In genomic region chrX:5899241-5900145, dm6 we compare ENCODE assay signal across 2 fruit fly cellular contexts.
A peak's percentile ranks its signal among the peaks of the same experiment; 100 is the strongest.
TF ChIP-seq lines count a peak whose summit lies in the region.

No protein-coding gene starts in this region.

TF ChIP-seq in whole organism, embryonic, 481 proteins besides CTCF, POLR2A, EP300 and RAD21 (continued from another document and continues in another):
- TF ChIP-seq CG8290 (GFP tag; optimal IDR thresholded peaks at IDR 0.05; lab: Kevin White, UChicago), result no peak
- TF ChIP-seq CG8290 (tag; optimal IDR thresholded peaks at IDR 0.05; lab: Kevin White, UChicago), result peak; percentile 7 to 68
- TF ChIP-seq pho (GFP tag; optimal IDR thresholded peaks at IDR 0.05; lab: Kevin White, UChicago), result no peak
- peak; percentile 69 for TF ChIP-seq nom (GFP tag; optimal IDR thresholded peaks at IDR 0.05; lab: Kevin White, UChicago)
- TF ChIP-seq Awh (GFP tag; IDR thresholded peaks at IDR 0.05; lab: Robert Waterston, UW), result peak; percentile 31; the same call in 1 of the 2 replicates
- no peak for TF ChIP-seq bsh (GFP tag; optimal IDR thresholded peaks at IDR 0.05; lab: Kevin White, UChicago)
- peak; percentile 39; the same call in 1 of the 2 replicates for TF ChIP-seq aop (GFP tag; IDR thresholded peaks at IDR 0.05; lab: Robert Waterston, UW)
- peak; percentile 73 for TF ChIP-seq CG32772 (GFP tag; IDR thresholded peaks at IDR 0.05; lab: Robert Waterston, UW)
- TF ChIP-seq CG18599 (GFP tag; optimal IDR thresholded peaks at IDR 0.05; lab: Kevin White, UChicago), result peak; percentile 14
- TF ChIP-seq row (GFP tag; IDR thresholded peaks at IDR 0.05; lab: Robert Waterston, UW), result peak; percentile 28; the same call in 2 of the 3 replicates
- no peak for TF ChIP-seq ftz-f1 (GFP tag; optimal IDR thresholded peaks at IDR 0.05; lab: Kevin White, UChicago)
- TF ChIP-seq CG34422 (GFP tag; IDR thresholded peaks at IDR 0.05; lab: Robert Waterston, UW), result peak; percentile 78; the same call in 2 of the 3 replicates
- TF ChIP-seq bowl (GFP tag; IDR thresholded peaks at IDR 0.05; lab: Robert Waterston, UW), result no peak
- peak; percentile 20 for TF ChIP-seq CG31365 (tag; optimal IDR thresholded peaks at IDR 0.05; lab: Kevin White, UChicago)
- TF ChIP-seq Hmx (GFP tag; optimal IDR thresholded peaks at IDR 0.05; lab: Kevin White, UChicago), result no peak
- peak; percentile 70 for TF ChIP-seq twi (tag; optimal IDR thresholded peaks at IDR 0.05; lab: Kevin White, UChicago)
- peak; percentile 15 for TF ChIP-seq dmrt99B (tag; optimal IDR thresholded peaks at IDR 0.05; lab: Kevin White, UChicago)
- peak; percentile 6; the same call in 1 of the 2 replicates for TF ChIP-seq CG32532 (GFP tag; IDR thresholded peaks at IDR 0.05; lab: Robert Waterston, UW)
- TF ChIP-seq CG42726 (GFP tag; IDR thresholded peaks at IDR 0.05; lab: Robert Waterston, UW; ENCODE audit: partially characterized antibody), result peak; percentile 44; the same call in 1 of the 2 replicates
- TF ChIP-seq CG6813 (GFP tag; optimal IDR thresholded peaks at IDR 0.05; lab: Kevin White, UChicago), result peak; percentile 55
- 0 out of 3 replicates have a peak, but pooled peaks have one; percentile 63 for TF ChIP-seq otp (GFP tag; IDR thresholded peaks at IDR 0.05; lab: Robert Waterston, UW)
- peak; percentile 6 for TF ChIP-seq CG13424 (tag; optimal IDR thresholded peaks at IDR 0.05; lab: Kevin White, UChicago)
- TF ChIP-seq CG33213 (GFP tag; optimal IDR thresholded peaks at IDR 0.05; lab: Kevin White, UChicago), result peak; percentile 15
- TF ChIP-seq CG13894 (tag; optimal IDR thresholded peaks at IDR 0.05; lab: Kevin White, UChicago), result peak; percentile 68
- TF ChIP-seq sr (GFP tag; IDR thresholded peaks at IDR 0.05; lab: Robert Waterston, UW), result 0 out of 3 replicates have a peak, but pooled peaks have one; percentile 4
- peak; percentile 31 for TF ChIP-seq schlank (tag; optimal IDR thresholded peaks at IDR 0.05; lab: Kevin White, UChicago)
- TF ChIP-seq ems (GFP tag; optimal IDR thresholded peaks at IDR 0.05; lab: Kevin White, UChicago), result no peak
- TF ChIP-seq Sox102F (GFP tag; optimal IDR thresholded peaks at IDR 0.05; lab: Kevin White, UChicago), result peak; percentile 17
- TF ChIP-seq TFAM (GFP tag; optimal IDR thresholded peaks at IDR 0.05; lab: Kevin White, UChicago), result no peak
- TF ChIP-seq BtbVII (GFP tag; optimal IDR thresholded peaks at IDR 0.05; lab: Kevin White, UChicago), result peak; percentile 51
- peak; percentile 29; the same call in 1 of the 3 replicates for TF ChIP-seq Mrtf (GFP tag; IDR thresholded peaks at IDR 0.05; lab: Robert Waterston, UW)
- TF ChIP-seq crol (GFP tag; IDR thresholded peaks at IDR 0.05; lab: Robert Waterston, UW), result peak; percentile 100
- peak; percentile 93 for TF ChIP-seq CG12155 (GFP tag; optimal IDR thresholded peaks at IDR 0.05; lab: Kevin White, UChicago)
- TF ChIP-seq CG16815 (GFP tag; optimal IDR thresholded peaks at IDR 0.05; lab: Kevin White, UChicago), result no peak
- TF ChIP-seq Atf3 (GFP tag; optimal IDR thresholded peaks at IDR 0.05; lab: Kevin White, UChicago), result no peak
- peak; percentile 22 for TF ChIP-seq ash1 (GFP tag; optimal IDR thresholded peaks at IDR 0.05; lab: Kevin White, UChicago)
- peak; percentile 61 for TF ChIP-seq abd-A (tag; optimal IDR thresholded peaks at IDR 0.05; lab: Kevin White, UChicago)
- TF ChIP-seq pfk (GFP tag; optimal IDR thresholded peaks at IDR 0.05; lab: Kevin White, UChicago), result peak; percentile 15
- no peak for TF ChIP-seq hkb (optimal IDR thresholded peaks at IDR 0.05; lab: Kevin White, UChicago)
- TF ChIP-seq hkb (GFP tag; IDR thresholded peaks at IDR 0.05; lab: Robert Waterston, UW), result 0 out of 2 replicates have a peak, but pooled peaks have one; percentile 14
- TF ChIP-seq CG10321 (GFP tag; IDR thresholded peaks at IDR 0.05; lab: Robert Waterston, UW), result peak; percentile 68
- peak; percentile 2 for TF ChIP-seq grau (tag; optimal IDR thresholded peaks at IDR 0.05; lab: Kevin White, UChicago)
- no peak for TF ChIP-seq CG2116 (GFP tag; optimal IDR thresholded peaks at IDR 0.05; lab: Kevin White, UChicago)
- peak; percentile 78 for TF ChIP-seq Med (GFP tag; lab: Kevin White, UChicago)
- 0 out of 2 replicates have a peak, but pooled peaks have one; percentile 42 for TF ChIP-seq CkIIα-i1 (GFP tag; IDR thresholded peaks at IDR 0.05; lab: Robert Waterston, UW)
- 0 out of 2 replicates have a peak, but pooled peaks have one; percentile 38 for TF ChIP-seq CG14441 (GFP tag; IDR thresholded peaks at IDR 0.05; lab: Robert Waterston, UW)
- peak; percentile 30 for TF ChIP-seq Hmr (GFP tag; optimal IDR thresholded peaks at IDR 0.05; lab: Kevin White, UChicago)
- peak; percentile 53 for TF ChIP-seq CG12769 (tag; optimal IDR thresholded peaks at IDR 0.05; lab: Kevin White, UChicago)
- peak; percentile 6 for TF ChIP-seq exex (tag; optimal IDR thresholded peaks at IDR 0.05; lab: Kevin White, UChicago)
- peak; percentile 29 for TF ChIP-seq CG10274 (GFP tag; optimal IDR thresholded peaks at IDR 0.05; lab: Kevin White, UChicago)
- TF ChIP-seq Antp (GFP tag; optimal IDR thresholded peaks at IDR 0.05; lab: Kevin White, UChicago), result no peak
- peak; percentile 27 for TF ChIP-seq Blimp-1 (GFP tag; optimal IDR thresholded peaks at IDR 0.05; lab: Kevin White, UChicago)
- peak; percentile 32 for TF ChIP-seq ATbp (GFP tag; optimal IDR thresholded peaks at IDR 0.05; lab: Kevin White, UChicago)
- TF ChIP-seq dati (GFP tag; IDR thresholded peaks at IDR 0.05; lab: Robert Waterston, UW), result no peak
- TF ChIP-seq Adf1 (GFP tag; IDR thresholded peaks at IDR 0.05; lab: Robert Waterston, UW), result peak; percentile 66
- TF ChIP-seq tll (GFP tag; optimal IDR thresholded peaks at IDR 0.05; lab: Kevin White, UChicago), result peak in 1 of 2 experiments; percentile 16
- peak; percentile 92 for TF ChIP-seq corto (GFP tag; optimal IDR thresholded peaks at IDR 0.05; lab: Kevin White, UChicago)
- 0 out of 2 replicates have a peak, but pooled peaks have one; percentile 12 for TF ChIP-seq NFAT (GFP tag; IDR thresholded peaks at IDR 0.05; lab: Robert Waterston, UW)
- TF ChIP-seq psq (GFP tag; optimal IDR thresholded peaks at IDR 0.05; lab: Kevin White, UChicago), result peak; percentile 75
- peak; percentile 78 for TF ChIP-seq CG1832 (GFP tag; optimal IDR thresholded peaks at IDR 0.05; lab: Kevin White, UChicago)
- no peak for TF ChIP-seq btn (GFP tag; optimal IDR thresholded peaks at IDR 0.05; lab: Kevin White, UChicago)
- peak; percentile 0 for TF ChIP-seq yki (optimal IDR thresholded peaks at IDR 0.05; lab: Kevin White, UChicago)
- TF ChIP-seq fru (optimal IDR thresholded peaks at IDR 0.05; lab: Kevin White, UChicago), result peak; percentile 35

TF ChIP-seq in whole organism, prepupa, 60 proteins besides CTCF, POLR2A, EP300 and RAD21 (continued from another document):
- no peak for TF ChIP-seq Eip93F (GFP tag; optimal IDR thresholded peaks at IDR 0.05; lab: Kevin White, UChicago)
- no peak for TF ChIP-seq Hr39 (GFP tag; optimal IDR thresholded peaks at IDR 0.05; lab: Kevin White, UChicago)
- 0 out of 2 replicates have a peak, but pooled peaks have one; percentile 15 for TF ChIP-seq CG15336 (GFP tag; IDR thresholded peaks at IDR 0.05; lab: Robert Waterston, UW)
- TF ChIP-seq CG8632 (GFP tag; optimal IDR thresholded peaks at IDR 0.05; lab: Kevin White, UChicago), result no peak
- TF ChIP-seq Met (GFP tag; optimal IDR thresholded peaks at IDR 0.05; lab: Kevin White, UChicago), result no peak
TF ChIP-seq in whole organism, prepupa: peak in this region for 16.
